Worm (Caenorhabditis elegans) whole organism, young adult: ENCODE measurements around the gene F55G7.3.

Experiments
- B0035.1 ChIP-seq: sonication (generic microtip); optimal IDR thresholded peaks from 2 replicates; lab custom pipeline; 2016; ENCODE audit warnings: missing genetic modification characterization, mild to moderate bottlenecking, missing compliant biosample characterization, missing genotype, missing genetic modification reagents
- F22D6.2 ChIP-seq: sonication (generic microtip); optimal IDR thresholded peaks from 2 replicates; lab custom pipeline; 2016; ENCODE audit warnings: mild to moderate bottlenecking, missing genetic modification characterization, missing compliant biosample characterization
- dpff-1 ChIP-seq: sonication (generic microtip); optimal IDR thresholded peaks from 2 replicates; lab custom pipeline; 2017; ENCODE audit warnings: mild to moderate bottlenecking, missing genetic modification characterization, missing compliant biosample characterization
- lsl-1 ChIP-seq: fragments of 200-800 bp; sonication (Bioruptor generic); optimal IDR thresholded peaks from 2 replicates; lab custom pipeline; 2018; ENCODE audit warnings: mild to moderate bottlenecking, missing genetic modification characterization, moderate library complexity, missing compliant biosample characterization
- mxl-1 ChIP-seq: sonication (generic microtip); optimal IDR thresholded peaks from 2 replicates; lab custom pipeline; 2016; ENCODE audit warnings: missing genetic modification characterization, missing compliant biosample characterization
- nfyb-1 ChIP-seq: fragments of 200-800 bp; sonication (Bioruptor generic); IDR thresholded peaks from 2 replicates; pipeline ENCODE4 v1.3.6; 2022; ENCODE audit warnings: missing genetic modification reagents, missing genetic modification characterization, missing compliant biosample characterization
- nhr-90 ChIP-seq: sonication (generic microtip); optimal IDR thresholded peaks from 2 replicates; lab custom pipeline; 2016; ENCODE audit warnings: missing genotype, mild to moderate bottlenecking, missing genetic modification characterization, missing compliant biosample characterization
- ztf-3 ChIP-seq: fragments of 200-800 bp; sonication (Bioruptor generic); optimal IDR thresholded peaks from 2 replicates; lab custom pipeline; 2018; ENCODE audit warnings: mild to moderate bottlenecking, missing genetic modification characterization, missing compliant biosample characterization

ce11 chrX:11985887-11986286 is 44.0 kb upstream of the F55G7.3 start, which contains the start of gene C49F5.5:
- no peak for TF ChIP-seq nhr-90 (tag; lab: Kevin White, UChicago)
- TF ChIP-seq mxl-1 (tag; lab: Kevin White, UChicago) = no peak
- TF ChIP-seq F22D6.2 (tag; lab: Kevin White, UChicago) = no peak
- no peak for TF ChIP-seq B0035.1 (tag; lab: Kevin White, UChicago)
- TF ChIP-seq dpff-1 = no peak
- no peak for TF ChIP-seq nfyb-1 (GFP tag; lab: Robert Waterston, UW)
- TF ChIP-seq ztf-3 (GFP tag; lab: Kevin White, UChicago) = no peak
- no peak for TF ChIP-seq lsl-1 (GFP tag; lab: Kevin White, UChicago)
